Worm (Caenorhabditis elegans): ENCODE results near the gene hsp-75.

Gene hsp-75

ce11 chrIII:7198838-7199237, 27.7 kb downstream of the hsp-75 start, which contains the start of gene pfd-5:
TSS of gene pfd-5 (minus strand) at chrIII:7198884.
- peak in 1 of 2 experiments; percentile 36 for TF ChIP-seq mdl-1 (tag; optimal IDR thresholded peaks at IDR 0.05)
- TF ChIP-seq fkh-4 (tag; optimal IDR thresholded peaks at IDR 0.05; ENCODE audit: borderline replicate concordance): peak; percentile 76
- no peak for TF ChIP-seq jun-1 (tag; optimal IDR thresholded peaks at IDR 0.05)
- TF ChIP-seq lin-14 (GFP tag; optimal IDR thresholded peaks at IDR 0.05): peak; percentile 76
- no peak for TF ChIP-seq nhr-12 (tag; optimal IDR thresholded peaks at IDR 0.05)
- no peak for TF ChIP-seq vab-15 (tag; optimal IDR thresholded peaks at IDR 0.05)
- TF ChIP-seq unc-62 (GFP tag; optimal IDR thresholded peaks at IDR 0.05): no peak
- peak; percentile 93 for TF ChIP-seq ceh-90 (tag; optimal IDR thresholded peaks at IDR 0.05)
- TF ChIP-seq nhr-77 (tag; optimal IDR thresholded peaks at IDR 0.05): no peak
- TF ChIP-seq nhr-28 (tag; optimal IDR thresholded peaks at IDR 0.05): no peak
- TF ChIP-seq nhr-71 (tag; optimal IDR thresholded peaks at IDR 0.05): peak; percentile 82
- TF ChIP-seq unc-30 (tag; optimal IDR thresholded peaks at IDR 0.05): no peak
- no peak for TF ChIP-seq zip-4 (GFP tag; optimal IDR thresholded peaks at IDR 0.05)
- no peak for TF ChIP-seq egl-27 (tag; optimal IDR thresholded peaks at IDR 0.05)
- peak; percentile 81 to 96 for TF ChIP-seq efl-1 (optimal IDR thresholded peaks at IDR 0.05)
- TF ChIP-seq efl-1 (GFP tag; optimal IDR thresholded peaks at IDR 0.05 in 1 of 2): peak; percentile 95 to 99
- no peak for TF ChIP-seq grh-1 (GFP tag; IDR thresholded peaks at IDR 0.05)
- TF ChIP-seq ceh-63 (GFP tag; optimal IDR thresholded peaks at IDR 0.05): no peak
- TF ChIP-seq efl-3 (GFP tag; optimal IDR thresholded peaks at IDR 0.05): no peak
- peak; percentile 4 for TF ChIP-seq pag-3 (tag; optimal IDR thresholded peaks at IDR 0.05; ENCODE audit: borderline replicate concordance, insufficient read depth)
- TF ChIP-seq lin-15B (tag; optimal IDR thresholded peaks at IDR 0.05): peak; percentile 25
- TF ChIP-seq F16B12.6 (tag; optimal IDR thresholded peaks at IDR 0.05): peak; percentile 10
- TF ChIP-seq unc-130 (tag; optimal IDR thresholded peaks at IDR 0.05): peak; percentile 12
- TF ChIP-seq ceh-8 (GFP tag; optimal IDR thresholded peaks at IDR 0.05): no peak
- TF ChIP-seq nhr-19 (GFP tag; conservative IDR thresholded peaks at IDR 0.05): peak; percentile 77
- TF ChIP-seq fos-1 (tag; optimal IDR thresholded peaks at IDR 0.05): peak; percentile 17
- TF ChIP-seq ces-1 (GFP tag; optimal IDR thresholded peaks at IDR 0.05): no peak
- peak; percentile 77 for TF ChIP-seq xbp-1 (tag; optimal IDR thresholded peaks at IDR 0.05)
- peak; percentile 81 for TF ChIP-seq pax-3 (tag; optimal IDR thresholded peaks at IDR 0.05)
- no peak for TF ChIP-seq ama-1 (optimal IDR thresholded peaks at IDR 0.05)
- peak; percentile 49 for TF ChIP-seq lin-13 (GFP tag; optimal IDR thresholded peaks at IDR 0.05)
- no peak for TF ChIP-seq zag-1 (tag; optimal IDR thresholded peaks at IDR 0.05)
- no peak for TF ChIP-seq mab-9 (GFP tag; IDR thresholded peaks at IDR 0.05)
- TF ChIP-seq ceh-88 (GFP tag; IDR thresholded peaks at IDR 0.05): peak; percentile 34; the same call in 1 of the 2 replicates
- peak; percentile 82 to 84 for TF ChIP-seq lsy-2 (tag; optimal IDR thresholded peaks at IDR 0.05)
- TF ChIP-seq swsn-7 (tag; optimal IDR thresholded peaks at IDR 0.05): peak; percentile 72
- no peak for TF ChIP-seq pqm-1 (tag; optimal IDR thresholded peaks at IDR 0.05)
- TF ChIP-seq nhr-85 (tag): peak; percentile 91
- TF ChIP-seq aha-1 (tag; optimal IDR thresholded peaks at IDR 0.05): no peak
- peak; percentile 47 for TF ChIP-seq C04F5.9 (tag; optimal IDR thresholded peaks at IDR 0.05)
- TF ChIP-seq hlh-4 (tag; optimal IDR thresholded peaks at IDR 0.05): no peak
- peak; percentile 51 for TF ChIP-seq unc-86 (tag; optimal IDR thresholded peaks at IDR 0.05)
- peak; percentile 74 for TF ChIP-seq snu-23 (GFP tag; optimal IDR thresholded peaks at IDR 0.05)
- TF ChIP-seq lir-3 (tag; optimal IDR thresholded peaks at IDR 0.05; ENCODE audit: poor library complexity): peak; percentile 94
- no peak for TF ChIP-seq ztf-4 (tag; optimal IDR thresholded peaks at IDR 0.05)
- no peak for TF ChIP-seq aly-2 (tag; optimal IDR thresholded peaks at IDR 0.05)
- no peak for TF ChIP-seq lin-39 (tag; optimal IDR thresholded peaks at IDR 0.05)
- TF ChIP-seq dsc-1 (tag; optimal IDR thresholded peaks at IDR 0.05): peak; percentile 77
- no peak for TF ChIP-seq hlh-17 (GFP tag; optimal IDR thresholded peaks at IDR 0.05; ENCODE audit: borderline replicate concordance)
- no peak for TF ChIP-seq nhr-11 (tag; optimal IDR thresholded peaks at IDR 0.05)
- TF ChIP-seq fkh-10 (GFP tag; optimal IDR thresholded peaks at IDR 0.05): no peak
- TF ChIP-seq ztf-11 (tag; optimal IDR thresholded peaks at IDR 0.05): peak in 1 of 2 experiments; percentile 84
- peak; percentile 84 for TF ChIP-seq irx-1 (tag; optimal IDR thresholded peaks at IDR 0.05)
- TF ChIP-seq elt-2 (tag; optimal IDR thresholded peaks at IDR 0.05): peak; percentile 43

Measured in whole organism, L1 larva.